Worm (Caenorhabditis elegans) whole organism, L2 larva: ENCODE data around the gene C54F6.17.

Experiments used
- C34F6.9 ChIP-seq: fragments of 150-350 bp; optimal IDR thresholded peaks from 2 replicates; lab custom pipeline; 2014; ENCODE audit warnings: missing biosample characterization, missing genetic modification characterization
- F13H6.1 ChIP-seq: sonication (generic microtip); optimal IDR thresholded peaks from 2 replicates; lab custom pipeline; 2016; ENCODE audit warnings: missing genetic modification characterization, missing compliant biosample characterization
- R02D3.7 ChIP-seq: fragments of 150-350 bp; optimal IDR thresholded peaks from 2 replicates; lab custom pipeline; 2014; ENCODE audit warnings: missing biosample characterization, missing genetic modification characterization
- ZK546.5 ChIP-seq: sonication (generic microtip); optimal IDR thresholded peaks from 2 replicates; lab custom pipeline; 2017; ENCODE audit warnings: missing biosample characterization, missing genetic modification characterization
- alr-1 ChIP-seq: fragments of 150-350 bp; optimal IDR thresholded peaks from 2 replicates; lab custom pipeline; 2014; ENCODE audit warnings: missing biosample characterization, missing genetic modification characterization
- ama-1 ChIP-seq: fragments of 150-350 bp; optimal IDR thresholded peaks from 2 replicates; lab custom pipeline; 2018; ENCODE audit warnings: inconsistent platforms
- ceh-16 ChIP-seq: fragments of 150-350 bp; optimal IDR thresholded peaks from 2 replicates; lab custom pipeline; 2014; ENCODE audit warnings: missing biosample characterization, missing genetic modification characterization
- ceh-82 ChIP-seq: fragments of 150-350 bp; optimal IDR thresholded peaks from 2 replicates; lab custom pipeline; 2014; ENCODE audit warnings: missing biosample characterization, missing genetic modification characterization
- crh-2 ChIP-seq: sonication (generic microtip); optimal IDR thresholded peaks from 2 replicates; lab custom pipeline; 2017; ENCODE audit warnings: missing biosample characterization, missing genetic modification characterization
- dmd-4 ChIP-seq: sonication (generic microtip); optimal IDR thresholded peaks from 2 replicates; lab custom pipeline; 2017; ENCODE audit warnings: missing biosample characterization, missing genetic modification characterization
- fos-1 ChIP-seq: fragments of 150-350 bp; optimal IDR thresholded peaks from 2 replicates; lab custom pipeline; 2014; ENCODE audit warnings: missing biosample characterization, missing genetic modification characterization
- gmeb-1 ChIP-seq: fragments of 150-350 bp; optimal IDR thresholded peaks from 2 replicates; lab custom pipeline; 2014; ENCODE audit warnings: missing biosample characterization, missing genetic modification characterization
- lin-11 ChIP-seq: fragments of 150-350 bp; sonication (generic microtip); optimal IDR thresholded peaks from 2 replicates; lab custom pipeline; 2014; ENCODE audit warnings: missing biosample characterization, missing genetic modification characterization, inconsistent platforms, mixed read lengths
- lin-13 ChIP-seq: fragments of 150-350 bp; optimal IDR thresholded peaks from 2 replicates; lab custom pipeline; 2014; ENCODE audit warnings: missing biosample characterization, missing genetic modification reagents, missing genetic modification characterization
- lin-39 ChIP-seq: fragments of 150-350 bp; optimal IDR thresholded peaks from 2 replicates; lab custom pipeline; 2014; ENCODE audit warnings: missing biosample characterization, missing genetic modification reagents, missing genetic modification characterization
- lsy-2 ChIP-seq, 2 experiments: fragments of 150-350 bp in 1 of 2; sonication (generic microtip) in 1 of 2; optimal IDR thresholded peaks; 2 replicates each; lab custom pipeline; 2014 to 2017; ENCODE audit warnings: missing biosample characterization in 2 of 2, missing genetic modification characterization in 2 of 2
- mab-5 ChIP-seq: fragments of 150-350 bp; optimal IDR thresholded peaks from 2 replicates; lab custom pipeline; 2014; ENCODE audit warnings: missing biosample characterization, missing genetic modification characterization
- mdl-1 ChIP-seq, 2 experiments: fragments of 150-350 bp in 1 of 2; sonication (generic microtip) in 1 of 2; optimal IDR thresholded peaks; 2 replicates each; lab custom pipeline; 2017; ENCODE audit warnings: missing biosample characterization in 2 of 2, missing genetic modification characterization in 2 of 2
- nhr-10 ChIP-seq: sonication (generic microtip); optimal IDR thresholded peaks from 2 replicates; lab custom pipeline; 2017; ENCODE audit warnings: missing biosample characterization, missing genetic modification characterization
- nhr-12 ChIP-seq: fragments of 150-350 bp; optimal IDR thresholded peaks from 2 replicates; lab custom pipeline; 2014; ENCODE audit warnings: missing biosample characterization, missing genetic modification characterization
- nhr-129 ChIP-seq: fragments of 150-350 bp; optimal IDR thresholded peaks from 2 replicates; lab custom pipeline; 2014; ENCODE audit warnings: missing biosample characterization, missing genetic modification characterization
- nhr-21 ChIP-seq: fragments of 150-350 bp; optimal IDR thresholded peaks from 2 replicates; lab custom pipeline; 2014; ENCODE audit warnings: missing biosample characterization, missing genetic modification characterization
- nhr-23 ChIP-seq: fragments of 150-350 bp; optimal IDR thresholded peaks from 2 replicates; lab custom pipeline; 2014; ENCODE audit warnings: missing biosample characterization, missing genetic modification reagents, missing genetic modification characterization
- nhr-237 ChIP-seq: fragments of 150-350 bp; optimal IDR thresholded peaks from 2 replicates; lab custom pipeline; 2014; ENCODE audit warnings: missing biosample characterization, missing genetic modification characterization
- nhr-6 ChIP-seq: fragments of 150-350 bp; optimal IDR thresholded peaks from 2 replicates; lab custom pipeline; 2014; ENCODE audit warnings: missing biosample characterization, missing genetic modification characterization
- sem-4 ChIP-seq: fragments of 150-350 bp; optimal IDR thresholded peaks from 2 replicates; lab custom pipeline; 2014; ENCODE audit warnings: missing biosample characterization, missing genetic modification reagents, missing genetic modification characterization
- sma-3 ChIP-seq: sonication (generic microtip); optimal IDR thresholded peaks from 2 replicates; lab custom pipeline; 2016; ENCODE audit warnings: missing genetic modification reagents, missing genetic modification characterization, missing compliant biosample characterization
- sma-9 ChIP-seq, 2 experiments: fragments of 150-350 bp in 1 of 2; sonication (generic microtip) in 1 of 2; optimal IDR thresholded peaks; 2 replicates each; lab custom pipeline; 2014 to 2016; ENCODE audit warnings: missing genetic modification characterization in 2 of 2, mild to moderate bottlenecking in 1 of 2, missing biosample characterization in 1 of 2, missing compliant biosample characterization in 1 of 2, missing genetic modification reagents in 1 of 2, moderate library complexity in 1 of 2
- snpc-4 ChIP-seq: fragments of 150-350 bp; optimal IDR thresholded peaks from 2 replicates; lab custom pipeline; 2014; ENCODE audit warnings: missing biosample characterization, missing genetic modification characterization
- unc-55 ChIP-seq: fragments of 150-350 bp; sonication (generic microtip); optimal IDR thresholded peaks from 3 replicates; lab custom pipeline; 2014; ENCODE audit warnings: missing biosample characterization, missing genetic modification reagents, missing genetic modification characterization
- unc-62 ChIP-seq: fragments of 150-350 bp; optimal IDR thresholded peaks from 2 replicates; lab custom pipeline; 2014; ENCODE audit warnings: missing biosample characterization, missing genetic modification reagents, missing genetic modification characterization
- zag-1 ChIP-seq: fragments of 150-350 bp; optimal IDR thresholded peaks from 2 replicates; lab custom pipeline; 2014; ENCODE audit warnings: missing biosample characterization, missing genetic modification characterization
- ztf-1 ChIP-seq: fragments of 200-800 bp; sonication (Bioruptor generic); conservative IDR thresholded peaks from 2 replicates; pipeline ENCODE4 v1.3.6; 2022; ENCODE audit warnings: missing genetic modification characterization, missing compliant biosample characterization
- ztf-11 ChIP-seq: sonication (generic microtip); optimal IDR thresholded peaks from 2 replicates; lab custom pipeline; 2017; ENCODE audit warnings: missing biosample characterization, missing genetic modification characterization
- ztf-4 ChIP-seq: fragments of 150-350 bp; optimal IDR thresholded peaks from 2 replicates; lab custom pipeline; 2014; ENCODE audit warnings: missing biosample characterization, missing genetic modification characterization

C54F6.17 gene

ce11 chrV:7558693-7559092 is 31.4 kb downstream of the C54F6.17 start, which contains the start of gene ets-7:
Gene ets-7, minus strand, starts transcription at chrV:7558793.
- no peak for TF ChIP-seq mdl-1 (tag; optimal IDR thresholded peaks at IDR 0.05; lab: Kevin White, UChicago)
- no peak for TF ChIP-seq nhr-6 (tag; lab: Kevin White, UChicago)
- no peak for TF ChIP-seq ZK546.5
- TF ChIP-seq R02D3.7 (tag; lab: Kevin White, UChicago): no peak
- no peak for TF ChIP-seq ceh-16
- TF ChIP-seq nhr-237: no peak

ce11 chrV:7562947-7563346 is 35.7 kb downstream of the C54F6.17 start, which contains the start of gene F19F10.1:
Gene F19F10.1, plus strand, starts transcription at chrV:7563247.
- TF ChIP-seq nhr-6 (tag; lab: Kevin White, UChicago): no peak
- no peak for TF ChIP-seq nhr-129 (tag; lab: Kevin White, UChicago)
- no peak for TF ChIP-seq lsy-2 (tag; optimal IDR thresholded peaks at IDR 0.05; lab: Kevin White, UChicago)
- no peak for TF ChIP-seq ceh-82 (tag; lab: Kevin White, UChicago)
- TF ChIP-seq nhr-23 (tag; lab: Kevin White, UChicago): no peak
- no peak for TF ChIP-seq crh-2 (tag; lab: Kevin White, UChicago)
- no peak for TF ChIP-seq dmd-4
- TF ChIP-seq sma-9 (GFP tag; optimal IDR thresholded peaks at IDR 0.05; lab: Kevin White, UChicago): no peak
- no peak for TF ChIP-seq sma-9 (tag; optimal IDR thresholded peaks at IDR 0.05; lab: Kevin White, UChicago)
- no peak for TF ChIP-seq mab-5
- no peak for TF ChIP-seq ZK546.5

ce11 chrV:7570290-7570689 is 43.0 kb downstream of the C54F6.17 start, which contains the start of gene clec-212:
Gene clec-212, minus strand, starts transcription at chrV:7570390.
- no peak for TF ChIP-seq zag-1 (tag; lab: Kevin White, UChicago)
- TF ChIP-seq ztf-4 (tag; lab: Kevin White, UChicago): no peak
- TF ChIP-seq mdl-1 (tag; optimal IDR thresholded peaks at IDR 0.05; lab: Kevin White, UChicago): no peak
- no peak for TF ChIP-seq ceh-16
- TF ChIP-seq nhr-237: no peak
- no peak for TF ChIP-seq nhr-12 (tag; lab: Kevin White, UChicago)
- TF ChIP-seq lin-39: no peak

ce11 chrV:7570955-7571354 is 43.7 kb downstream of the C54F6.17 start, which contains the start of gene F19F10.14:
Gene F19F10.14, minus strand, starts transcription at chrV:7571055.
- TF ChIP-seq ceh-16 (no peak), nhr-237 (no peak), snpc-4 (tag; lab: Kevin White, UChicago) (no peak), dmd-4 (no peak), alr-1 (tag; lab: Kevin White, UChicago) (no peak), ztf-1 (no peak), mdl-1 (tag; optimal IDR thresholded peaks at IDR 0.05; lab: Kevin White, UChicago) (no peak), ama-1 (lab: Kevin White, UChicago) (no peak), nhr-10 (tag; lab: Kevin White, UChicago) (no peak), nhr-23 (tag; lab: Kevin White, UChicago) (no peak), unc-55 (GFP tag; lab: Kevin White, UChicago) (no peak), sma-3 (GFP tag; lab: Kevin White, UChicago) (no peak), lin-39 (no peak), unc-62 (GFP tag; lab: Kevin White, UChicago) (no peak), sem-4 (tag; lab: Kevin White, UChicago) (no peak)

- TF ChIP-seq F13H6.1 (tag; lab: Kevin White, UChicago) (peak; percentile 69), crh-2 (tag; lab: Kevin White, UChicago) (peak; percentile 51), nhr-129 (tag; lab: Kevin White, UChicago) (peak; percentile 65), sma-3 (GFP tag; lab: Kevin White, UChicago) (peak; percentile 52), C34F6.9 (peak; percentile 86), nhr-21 (tag; lab: Kevin White, UChicago) (peak; percentile 49), ztf-4 (tag; lab: Kevin White, UChicago) (no peak), ztf-1 (no peak), lin-13 (peak; percentile 40), lsy-2 (tag; optimal IDR thresholded peaks at IDR 0.05; lab: Kevin White, UChicago) (peak; percentile 63 to 82), ztf-11 (tag; lab: Kevin White, UChicago) (no peak), unc-55 (GFP tag; lab: Kevin White, UChicago) (peak; percentile 81), sem-4 (tag; lab: Kevin White, UChicago) (peak; percentile 16), fos-1 (no peak), alr-1 (tag; lab: Kevin White, UChicago) (no peak), lin-11 (tag; lab: Kevin White, UChicago) (no peak), gmeb-1 (peak; percentile 82), nhr-237 (no peak), snpc-4 (tag; lab: Kevin White, UChicago) (peak; percentile 22), nhr-6 (tag; lab: Kevin White, UChicago) (peak; percentile 36), sma-9 (GFP tag; optimal IDR thresholded peaks at IDR 0.05; lab: Kevin White, UChicago) (peak; percentile 74), sma-9 (tag; optimal IDR thresholded peaks at IDR 0.05; lab: Kevin White, UChicago) (no peak)
- TF ChIP-seq, all 48 proteins: peak for 14
These were observed 48.3 kb downstream of the C54F6.17 start, which contains the start of the genes snu-66 and ints-9 for ce11 chrV:7575563-7575962. Gene snu-66, minus strand, starts transcription at chrV:7575670. Gene ints-9, plus strand, starts transcription at chrV:7575802.
